Fruit fly (Drosophila melanogaster) whole organism, embryonic: Measurements from ENCODE around the gene wek.

Experiments
- Abd-B ChIP-seq: fragments of 200-800 bp; sonication (Bioruptor generic); optimal IDR thresholded peaks from 2 replicates; lab custom pipeline; 2018; ENCODE audit warnings: missing biosample characterization, mild to moderate bottlenecking, missing genetic modification characterization, moderate library complexity
- Adf1 ChIP-seq: fragments of 200-800 bp; sonication (Bioruptor generic); IDR thresholded peaks from 2 replicates; pipeline ENCODE4 v1.3.6; 2022; ENCODE audit warnings: missing biosample characterization, missing genetic modification characterization
- C15 ChIP-seq: fragments of 200-800 bp; sonication (Bioruptor generic); IDR thresholded peaks from 3 replicates; pipeline ENCODE4 v1.3.6; 2022; ENCODE audit warnings: missing biosample characterization, missing genetic modification characterization
- CG10147 ChIP-seq: fragments of 200-800 bp; sonication (Bioruptor generic); optimal IDR thresholded peaks from 2 replicates; lab custom pipeline; 2019; ENCODE audit warnings: missing biosample characterization, mild to moderate bottlenecking, missing genetic modification characterization, moderate library complexity
- CG11085 ChIP-seq: fragments of 200-800 bp; sonication (Bioruptor generic); IDR thresholded peaks from 2 replicates; pipeline ENCODE4 v1.3.6; 2022; ENCODE audit warnings: missing biosample characterization, missing genetic modification characterization
- CG11093 ChIP-seq: fragments of 200-800 bp; sonication (Bioruptor generic); IDR thresholded peaks from 3 replicates; pipeline ENCODE4 v1.3.6; 2022; ENCODE audit warnings: missing biosample characterization, missing genetic modification characterization
- CG12744 ChIP-seq: fragments of 200-800 bp; sonication (Bioruptor generic); optimal IDR thresholded peaks from 2 replicates; lab custom pipeline; 2016; ENCODE audit warnings: missing biosample characterization, missing genetic modification characterization
- CG12942 ChIP-seq: fragments of 200-800 bp; sonication (Bioruptor generic); optimal IDR thresholded peaks from 3 replicates; lab custom pipeline; 2016; ENCODE audit warnings: missing biosample characterization, missing genetic modification characterization
- CG14050 ChIP-seq: fragments of 200-800 bp; sonication (Bioruptor generic); IDR thresholded peaks from 3 replicates; pipeline ENCODE4 v1.3.6; 2022; ENCODE audit warnings: missing biosample characterization, missing genetic modification characterization
- CG15696 ChIP-seq: fragments of 200-800 bp; sonication (Bioruptor generic); optimal IDR thresholded peaks from 2 replicates; lab custom pipeline; 2019; ENCODE audit warnings: missing biosample characterization, mild to moderate bottlenecking, missing genetic modification characterization, moderate library complexity
- CG18764 ChIP-seq: fragments of 200-800 bp; sonication (Bioruptor generic); optimal IDR thresholded peaks from 3 replicates; lab custom pipeline; 2016; ENCODE audit warnings: missing biosample characterization, missing genetic modification characterization
- CG30020 ChIP-seq: fragments of 200-800 bp; optimal IDR thresholded peaks from 2 replicates; lab custom pipeline; 2019; ENCODE audit warnings: missing biosample characterization, mild to moderate bottlenecking, missing genetic modification characterization, moderate library complexity
- CG3281 ChIP-seq: fragments of 200-800 bp; sonication (Bioruptor generic); optimal IDR thresholded peaks from 3 replicates; lab custom pipeline; 2017; ENCODE audit warnings: missing biosample characterization, mild to moderate bottlenecking, missing genetic modification characterization
- CG33557 ChIP-seq: fragments of 200-800 bp; sonication (Bioruptor generic); optimal IDR thresholded peaks from 2 replicates; lab custom pipeline; 2019; ENCODE audit warnings: missing biosample characterization, mild to moderate bottlenecking, missing genetic modification characterization, moderate library complexity
- CG3726 ChIP-seq: fragments of 200-800 bp; sonication (Bioruptor generic); IDR thresholded peaks from 3 replicates; pipeline ENCODE4, ENCODE4 v1.3.6; 2022; ENCODE audit warnings: missing biosample characterization, missing genetic modification characterization
- CG3995 ChIP-seq: fragments of 200-800 bp; sonication (Bioruptor generic); optimal IDR thresholded peaks from 3 replicates; lab custom pipeline; 2016; ENCODE audit warnings: missing biosample characterization, missing genetic modification characterization
- CG4282 ChIP-seq: fragments of 200-800 bp; sonication (Bioruptor generic); optimal IDR thresholded peaks from 2 replicates; lab custom pipeline; 2016; ENCODE audit warnings: missing biosample characterization, missing genetic modification characterization
- CG4820 ChIP-seq: fragments of 200-800 bp; sonication (Bioruptor generic); optimal IDR thresholded peaks from 3 replicates; lab custom pipeline; 2016; ENCODE audit warnings: missing biosample characterization, missing genetic modification characterization
- CG5245 ChIP-seq: fragments of 200-800 bp; sonication (Bioruptor generic); optimal IDR thresholded peaks from 3 replicates; lab custom pipeline; 2016; ENCODE audit warnings: missing biosample characterization, missing genetic modification characterization
- CG6689 ChIP-seq: fragments of 200-800 bp; sonication (Bioruptor generic); IDR thresholded peaks from 2 replicates; pipeline ENCODE4 v1.3.6; 2022; ENCODE audit warnings: missing biosample characterization, missing genetic modification characterization
- CG6854 ChIP-seq: fragments of 200-800 bp; sonication (Bioruptor generic); optimal IDR thresholded peaks from 3 replicates; lab custom pipeline; 2017; ENCODE audit warnings: missing biosample characterization, mild to moderate bottlenecking, missing genetic modification characterization
- CG8359 ChIP-seq: fragments of 200-800 bp; sonication (Bioruptor generic); optimal IDR thresholded peaks from 2 replicates; lab custom pipeline; 2017; ENCODE audit warnings: missing biosample characterization, mild to moderate bottlenecking, missing genetic modification characterization, borderline replicate concordance
- CG8478 ChIP-seq: fragments of >200 bp; optimal IDR thresholded peaks from 2 replicates; lab custom pipeline; 2018
- CG9215 ChIP-seq: fragments of 200-800 bp; sonication (Bioruptor generic); IDR thresholded peaks from 2 replicates; pipeline ENCODE4 v1.3.6; 2022; ENCODE audit warnings: missing biosample characterization, missing genetic modification characterization
- CG9437 ChIP-seq: fragments of 200-800 bp; sonication (Bioruptor generic); optimal IDR thresholded peaks from 2 replicates; lab custom pipeline; 2018; ENCODE audit warnings: missing biosample characterization, mild to moderate bottlenecking, missing genetic modification characterization
- D19A ChIP-seq: fragments of 200-800 bp; optimal IDR thresholded peaks from 3 replicates; lab custom pipeline; 2019; ENCODE audit warnings: missing biosample characterization, mild to moderate bottlenecking, missing genetic modification characterization, moderate library complexity
- Dp ChIP-seq: fragments of 200-800 bp; sonication (Bioruptor generic); optimal IDR thresholded peaks from 2 replicates; lab custom pipeline; 2018; ENCODE audit warnings: missing biosample characterization, mild to moderate bottlenecking, missing genetic modification characterization, moderate library complexity
- Elba2 ChIP-seq: fragments of 200-800 bp; sonication (Bioruptor generic); optimal IDR thresholded peaks from 3 replicates; lab custom pipeline; 2016; ENCODE audit warnings: missing biosample characterization, missing genetic modification characterization
- GATAe ChIP-seq: fragments of 200-800 bp; sonication (Bioruptor generic); conservative IDR thresholded peaks from 2 replicates; pipeline ENCODE4 v1.3.6; 2022; ENCODE audit warnings: missing biosample characterization, missing genetic modification characterization
- HLH3B ChIP-seq: fragments of 200-800 bp; sonication (Bioruptor generic); IDR thresholded peaks from 2 replicates; pipeline ENCODE4 v1.3.6; 2022; ENCODE audit warnings: missing biosample characterization, missing genetic modification characterization
- Hmr ChIP-seq: fragments of 200-800 bp; sonication (Bioruptor generic); optimal IDR thresholded peaks from 3 replicates; lab custom pipeline; 2017; ENCODE audit warnings: mild to moderate bottlenecking, missing biosample characterization, missing genetic modification reagents, missing genetic modification characterization
- Hmx ChIP-seq: fragments of 200-800 bp; sonication (Bioruptor generic); optimal IDR thresholded peaks from 2 replicates; lab custom pipeline; 2016; ENCODE audit warnings: missing biosample characterization, missing genetic modification characterization
- NC2β ChIP-seq: fragments of 200-800 bp; sonication (Bioruptor generic); optimal IDR thresholded peaks from 2 replicates; lab custom pipeline; 2016; ENCODE audit warnings: missing biosample characterization, missing genetic modification characterization
- NfI ChIP-seq: fragments of 200-800 bp; sonication (Bioruptor generic); optimal IDR thresholded peaks from 3 replicates; lab custom pipeline; 2018; ENCODE audit warnings: missing biosample characterization, mild to moderate bottlenecking, missing genetic modification characterization, moderate library complexity
- Oaz ChIP-seq: fragments of 200-800 bp; sonication (Bioruptor generic); IDR thresholded peaks from 2 replicates; pipeline ENCODE4 v1.3.6; 2022; ENCODE audit warnings: missing biosample characterization, missing genetic modification characterization
- Sry-β ChIP-seq: fragments of 200-800 bp; sonication (Bioruptor generic); optimal IDR thresholded peaks from 2 replicates; lab custom pipeline; 2018; ENCODE audit warnings: missing biosample characterization, mild to moderate bottlenecking, missing genetic modification characterization, moderate library complexity
- ac ChIP-seq: fragments of 200-800 bp; sonication (Bioruptor generic); optimal IDR thresholded peaks from 3 replicates; lab custom pipeline; 2017; ENCODE audit warnings: missing biosample characterization, mild to moderate bottlenecking, missing genetic modification characterization
- ase ChIP-seq: fragments of 200-800 bp; sonication (Bioruptor generic); IDR thresholded peaks from 3 replicates; pipeline ENCODE4 v1.3.6; 2022; ENCODE audit warnings: missing biosample characterization, missing genetic modification characterization
- bowl ChIP-seq: fragments of 200-800 bp; sonication (Bioruptor generic); IDR thresholded peaks from 2 replicates; pipeline ENCODE4 v1.3.6; 2022; ENCODE audit warnings: missing biosample characterization, missing genetic modification characterization
- crc ChIP-seq: fragments of 200-800 bp; sonication (Bioruptor generic); optimal IDR thresholded peaks from 2 replicates; lab custom pipeline; 2016; ENCODE audit warnings: missing biosample characterization, missing genetic modification characterization
- ems ChIP-seq: fragments of 200-800 bp; sonication (Bioruptor generic); optimal IDR thresholded peaks from 3 replicates; lab custom pipeline; 2016; ENCODE audit warnings: missing biosample characterization, missing genetic modification characterization
- exex ChIP-seq: fragments of 200-800 bp; sonication (Bioruptor generic); optimal IDR thresholded peaks from 4 replicates; lab custom pipeline; 2018; ENCODE audit warnings: missing biosample characterization, mild to moderate bottlenecking, missing genetic modification characterization, moderate library complexity
- fd3F ChIP-seq: fragments of 200-800 bp; sonication (Bioruptor generic); optimal IDR thresholded peaks from 2 replicates; lab custom pipeline; 2018; ENCODE audit warnings: missing biosample characterization, mild to moderate bottlenecking, missing genetic modification characterization, moderate library complexity
- grau ChIP-seq: fragments of 200-800 bp; optimal IDR thresholded peaks from 3 replicates; lab custom pipeline; 2019; ENCODE audit warnings: missing biosample characterization, mild to moderate bottlenecking, missing genetic modification characterization, moderate library complexity
- jumu ChIP-seq: fragments of 200-800 bp; sonication (Bioruptor generic); optimal IDR thresholded peaks from 3 replicates; lab custom pipeline; 2016; ENCODE audit warnings: missing biosample characterization, missing genetic modification characterization
- pan ChIP-seq, 4 experiments: fragments of >200 bp in 3 of 4; fragments of 200-800 bp in 1 of 4; sonication (Bioruptor generic) in 1 of 4; optimal IDR thresholded peaks in 3 of 4; IDR thresholded peaks in 1 of 4; 2 replicates each; pipeline versions ENCODE4 v1.3.6 to Lab custom; 2017 to 2022; ENCODE audit warnings: missing biosample characterization in 2 of 4, missing genetic modification characterization in 2 of 4, mixed read lengths in 1 of 4
- row ChIP-seq: fragments of 200-800 bp; sonication (Bioruptor generic); IDR thresholded peaks from 3 replicates; pipeline ENCODE4 v1.3.6; 2022; ENCODE audit warnings: missing biosample characterization, missing genetic modification characterization
- sd ChIP-seq: fragments of 200-800 bp; sonication (Bioruptor generic); optimal IDR thresholded peaks from 3 replicates; lab custom pipeline; 2018; ENCODE audit warnings: missing biosample characterization, mild to moderate bottlenecking, missing genetic modification characterization, moderate library complexity

Gene wek

DNA sequence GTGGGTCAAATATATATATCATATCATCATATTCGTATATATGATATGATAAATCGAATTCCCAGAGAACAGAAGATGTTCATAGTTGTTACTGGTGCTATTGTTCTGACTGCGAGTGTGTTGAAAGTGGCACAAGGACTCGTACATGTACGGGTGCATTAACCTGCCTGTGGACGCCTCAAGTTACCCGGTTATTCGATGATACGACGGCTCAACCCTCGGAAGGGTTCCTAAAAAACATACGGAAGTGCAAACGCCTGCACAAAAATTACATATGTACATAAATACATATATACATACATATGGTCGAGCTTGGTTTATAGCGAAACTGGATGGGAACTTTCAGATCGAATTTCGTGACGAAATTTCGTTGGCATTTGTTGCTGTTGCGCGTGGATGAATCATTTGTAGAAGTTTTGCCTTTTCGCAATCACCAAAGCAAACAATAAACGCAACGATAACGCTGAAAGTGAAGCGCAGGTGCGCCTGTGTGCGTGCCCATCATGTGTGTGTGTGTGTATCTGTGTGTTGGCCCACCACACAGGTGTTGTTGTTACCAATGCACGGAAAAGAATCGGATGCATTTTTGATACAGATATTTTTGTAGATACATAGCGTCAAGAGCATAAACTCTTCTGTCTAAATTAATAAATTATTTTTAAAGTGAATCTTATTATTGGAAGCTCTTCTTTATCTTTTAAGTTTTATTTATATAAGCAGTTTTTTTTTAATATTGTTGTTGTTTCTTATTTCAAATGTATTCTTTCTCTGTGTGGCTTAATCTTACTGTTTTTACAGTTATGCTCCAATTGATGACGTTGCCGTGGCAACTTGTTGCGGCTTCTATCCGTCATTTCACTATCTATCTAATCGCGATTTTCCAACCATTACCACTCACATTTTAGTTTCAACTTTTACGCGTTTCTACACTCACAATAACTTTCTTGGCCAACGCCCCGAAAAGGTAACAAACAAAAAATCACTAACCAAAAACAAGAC lies 6.4 kb downstream of the wek start (continued):
- TF ChIP-seq grau (peak; percentile 75), Oaz (0 out of 2 replicates have a peak, but pooled peaks have one; percentile 48), CG33557 (GFP tag; lab: Kevin White, UChicago) (peak; percentile 73), CG14050 (GFP tag; lab: Robert Waterston, UW) (peak; percentile 72), CG6854 (GFP tag; lab: Kevin White, UChicago) (no peak), Sry-β (GFP tag; lab: Kevin White, UChicago) (peak; percentile 5), GATAe (GFP tag; lab: Robert Waterston, UW) (no peak; the same call in 1 of the 2 replicates), row (GFP tag; lab: Robert Waterston, UW) (peak; percentile 89), CG18764 (GFP tag; lab: Kevin White, UChicago) (peak; percentile 46), CG4820 (peak; percentile 70), ase (GFP tag; lab: Robert Waterston, UW) (peak; percentile 70), exex (tag; lab: Kevin White, UChicago) (no peak), Adf1 (GFP tag; lab: Robert Waterston, UW) (no peak; the same call in 1 of the 2 replicates), CG11085 (GFP tag; lab: Robert Waterston, UW) (no peak), fd3F (GFP tag; lab: Kevin White, UChicago) (peak; percentile 43), D19A (peak; percentile 74), Hmr (GFP tag; lab: Kevin White, UChicago) (peak; percentile 53), bowl (GFP tag; lab: Robert Waterston, UW) (peak; percentile 51; the same call in 1 of the 2 replicates), CG9437 (GFP tag; lab: Kevin White, UChicago) (peak; percentile 89), ems (peak; percentile 44), CG15696 (tag; lab: Kevin White, UChicago) (peak; percentile 76), CG9215 (GFP tag; lab: Robert Waterston, UW) (peak; percentile 53), jumu (no peak), Hmx (GFP tag; lab: Kevin White, UChicago) (no peak), ac (GFP tag; lab: Kevin White, UChicago) (peak; percentile 43), CG6689 (GFP tag; lab: Robert Waterston, UW) (peak; percentile 87), CG3281 (GFP tag; lab: Kevin White, UChicago) (peak; percentile 51), CG3726 (GFP tag; lab: Robert Waterston, UW) (0 out of 3 replicates have a peak, but pooled peaks have one; percentile 50), HLH3B (GFP tag; lab: Robert Waterston, UW) (peak; percentile 82), CG5245 (peak; percentile 58), Elba2 (GFP tag; lab: Kevin White, UChicago) (peak; percentile 10), C15 (peak; percentile 67; the same call in 2 of the 3 replicates), crc (GFP tag; lab: Kevin White, UChicago) (no peak), pan (optimal IDR thresholded peaks at IDR 0.05; lab: Kevin White, UChicago) (no peak), pan (GFP tag; optimal IDR thresholded peaks at IDR 0.05 in 1 of 2, IDR thresholded peaks at IDR 0.05 in 1 of 2) (peak in 1 of 2 experiments; percentile 88), sd (tag; lab: Kevin White, UChicago) (no peak), CG12942 (GFP tag; lab: Kevin White, UChicago) (peak; percentile 21), CG3995 (GFP tag; lab: Kevin White, UChicago) (no peak), NC2β (GFP tag; lab: Kevin White, UChicago) (peak; percentile 22), CG30020 (tag; lab: Kevin White, UChicago) (peak; percentile 8), CG12744 (GFP tag; lab: Kevin White, UChicago) (no peak), CG4282 (no peak), CG8478 (lab: Kevin White, UChicago) (no peak), NfI (peak; percentile 44), CG10147 (no peak), Dp (GFP tag; lab: Kevin White, UChicago) (no peak), CG11093 (peak; percentile 52; the same call in 2 of the 3 replicates), CG8359 (GFP tag; lab: Kevin White, UChicago) (peak; percentile 21), Abd-B (GFP tag; lab: Kevin White, UChicago) (peak; percentile 55)
